Fruit fly (Drosophila melanogaster): ENCODE measurements around the gene CG13689.

The CG13689 gene

dm6 chr2L:608143-608542 is 5.5 kb downstream of the CG13689 start:
- TF ChIP-seq EcR (GFP tag; optimal IDR thresholded peaks at IDR 0.05) (no peak), Snoo (tag; optimal IDR thresholded peaks at IDR 0.05) (no peak), CG12605 (GFP tag; IDR thresholded peaks at IDR 0.05) (peak; percentile 59), CG8159 (tag; optimal IDR thresholded peaks at IDR 0.05) (peak; percentile 72), CG8301 (tag; optimal IDR thresholded peaks at IDR 0.05) (peak; percentile 80), rn (GFP tag; IDR thresholded peaks at IDR 0.05) (no peak), fd96Ca (GFP tag; IDR thresholded peaks at IDR 0.05) (peak; percentile 79), CG32121 (GFP tag; IDR thresholded peaks at IDR 0.05) (peak; percentile 52; the same call in 1 of the 2 replicates), CG17806 (tag; optimal IDR thresholded peaks at IDR 0.05) (peak; percentile 75), Pif1A (GFP tag; optimal IDR thresholded peaks at IDR 0.05) (peak; percentile 69), CG34367 (tag; optimal IDR thresholded peaks at IDR 0.05) (peak; percentile 79), gl (tag; optimal IDR thresholded peaks at IDR 0.05) (peak; percentile 32), Pif1B (GFP tag; optimal IDR thresholded peaks at IDR 0.05) (peak; percentile 60), D1 (tag; optimal IDR thresholded peaks at IDR 0.05) (no peak), CG14655 (GFP tag; optimal IDR thresholded peaks at IDR 0.05) (peak; percentile 84), CG13204 (GFP tag; optimal IDR thresholded peaks at IDR 0.05) (peak; percentile 59), CG9948 (tag; optimal IDR thresholded peaks at IDR 0.05) (peak; percentile 74), CG4496 (GFP tag; IDR thresholded peaks at IDR 0.05) (peak; percentile 82), CG15710 (tag; optimal IDR thresholded peaks at IDR 0.05) (peak; percentile 81), Ets98B (GFP tag; IDR thresholded peaks at IDR 0.05) (peak; percentile 71), CG10348 (GFP tag; IDR thresholded peaks at IDR 0.05) (no peak)

- TF ChIP-seq Pif1B (GFP tag; optimal IDR thresholded peaks at IDR 0.05) (peak; percentile 70), CG17806 (tag; optimal IDR thresholded peaks at IDR 0.05) (peak; percentile 75), CG13204 (GFP tag; optimal IDR thresholded peaks at IDR 0.05) (no peak), CG9948 (tag; optimal IDR thresholded peaks at IDR 0.05) (peak; percentile 76), Ets98B (GFP tag; IDR thresholded peaks at IDR 0.05) (peak; percentile 31; the same call in 1 of the 2 replicates), CG34367 (tag; optimal IDR thresholded peaks at IDR 0.05) (peak; percentile 72), gl (tag; optimal IDR thresholded peaks at IDR 0.05) (peak; percentile 33), Pif1A (GFP tag; optimal IDR thresholded peaks at IDR 0.05) (peak; percentile 68), CG15710 (tag; optimal IDR thresholded peaks at IDR 0.05) (peak; percentile 68), rn (GFP tag; IDR thresholded peaks at IDR 0.05) (no peak), Snoo (tag; optimal IDR thresholded peaks at IDR 0.05) (no peak), CG8159 (tag; optimal IDR thresholded peaks at IDR 0.05) (peak; percentile 76), CG8301 (tag; optimal IDR thresholded peaks at IDR 0.05) (peak; percentile 63), CG12605 (GFP tag; IDR thresholded peaks at IDR 0.05) (peak; percentile 19; the same call in 1 of the 2 replicates), CG10348 (GFP tag; IDR thresholded peaks at IDR 0.05) (no peak), CG14655 (GFP tag; optimal IDR thresholded peaks at IDR 0.05) (peak; percentile 70), fd96Ca (GFP tag; IDR thresholded peaks at IDR 0.05) (peak; percentile 61), D1 (tag; optimal IDR thresholded peaks at IDR 0.05) (no peak), EcR (GFP tag; optimal IDR thresholded peaks at IDR 0.05) (no peak), CG4496 (GFP tag; IDR thresholded peaks at IDR 0.05) (peak; percentile 60; the same call in 1 of the 3 replicates), CG32121 (GFP tag; IDR thresholded peaks at IDR 0.05) (no peak)
These were observed 6.9 kb downstream of the CG13689 start for dm6 chr2L:609497-609896.

DNA sequence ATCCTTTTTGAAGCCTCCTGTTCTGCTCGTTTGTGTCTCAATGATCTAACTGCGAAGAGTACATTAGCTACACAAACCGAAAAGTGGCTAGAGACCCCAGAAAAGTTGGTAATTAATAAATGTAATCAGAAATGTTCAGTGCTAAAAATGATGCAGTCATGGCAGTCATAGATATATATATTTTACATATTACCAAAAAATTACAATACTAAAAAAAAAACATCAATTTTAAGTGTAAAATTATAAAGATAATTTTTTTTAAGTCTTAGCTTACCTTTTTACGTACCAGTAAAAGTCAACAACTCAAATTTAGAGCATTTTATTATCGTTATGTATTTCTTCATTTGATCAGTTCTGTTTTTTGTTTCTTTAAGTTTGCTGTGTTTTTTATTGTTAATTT is 10.2 kb downstream of the CG13689 start:
- TF ChIP-seq D1 (tag; optimal IDR thresholded peaks at IDR 0.05) (no peak), CG14655 (GFP tag; optimal IDR thresholded peaks at IDR 0.05) (peak; percentile 5), fd96Ca (GFP tag; IDR thresholded peaks at IDR 0.05) (no peak), CG9948 (tag; optimal IDR thresholded peaks at IDR 0.05) (peak; percentile 47), CG4496 (GFP tag; IDR thresholded peaks at IDR 0.05) (no peak), Ets98B (GFP tag; IDR thresholded peaks at IDR 0.05) (no peak), CG34367 (tag; optimal IDR thresholded peaks at IDR 0.05) (peak; percentile 43), CG10348 (GFP tag; IDR thresholded peaks at IDR 0.05) (no peak), CG12605 (GFP tag; IDR thresholded peaks at IDR 0.05) (no peak), EcR (GFP tag; optimal IDR thresholded peaks at IDR 0.05) (no peak), CG17806 (tag; optimal IDR thresholded peaks at IDR 0.05) (peak; percentile 32), rn (GFP tag; IDR thresholded peaks at IDR 0.05) (no peak), CG32121 (GFP tag; IDR thresholded peaks at IDR 0.05) (no peak), Snoo (tag; optimal IDR thresholded peaks at IDR 0.05) (no peak), CG8301 (tag; optimal IDR thresholded peaks at IDR 0.05) (no peak), CG8159 (tag; optimal IDR thresholded peaks at IDR 0.05) (peak; percentile 62), gl (tag; optimal IDR thresholded peaks at IDR 0.05) (no peak), CG15710 (tag; optimal IDR thresholded peaks at IDR 0.05) (peak; percentile 80), Pif1A (GFP tag; optimal IDR thresholded peaks at IDR 0.05) (no peak), Pif1B (GFP tag; optimal IDR thresholded peaks at IDR 0.05) (peak; percentile 28), CG13204 (GFP tag; optimal IDR thresholded peaks at IDR 0.05) (no peak)

DNA sequence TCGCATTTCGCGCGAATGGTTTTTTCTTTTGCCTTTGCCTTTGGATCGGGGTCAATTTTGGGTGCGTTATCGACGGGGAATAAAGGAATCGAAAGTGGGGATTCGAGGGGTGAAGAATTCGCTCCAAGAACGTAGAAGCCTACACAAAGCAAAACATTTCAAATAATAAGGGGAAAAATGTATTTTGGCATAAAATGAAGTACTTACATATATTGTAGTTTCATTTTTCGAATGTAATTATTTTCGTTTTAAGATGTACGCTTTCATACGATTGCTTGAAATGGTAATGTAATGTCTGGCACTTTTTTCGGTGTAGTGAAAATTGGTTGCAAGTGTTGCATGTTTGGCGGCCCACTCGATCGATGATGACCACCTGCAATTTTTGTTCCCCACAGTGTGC is 12.4 kb downstream of the CG13689 start:
- TF ChIP-seq CG9948 (tag; optimal IDR thresholded peaks at IDR 0.05) (no peak), Pif1A (GFP tag; optimal IDR thresholded peaks at IDR 0.05) (no peak), CG13204 (GFP tag; optimal IDR thresholded peaks at IDR 0.05) (no peak), CG32121 (GFP tag; IDR thresholded peaks at IDR 0.05) (no peak), gl (tag; optimal IDR thresholded peaks at IDR 0.05) (no peak), CG34367 (tag; optimal IDR thresholded peaks at IDR 0.05) (no peak), CG15710 (tag; optimal IDR thresholded peaks at IDR 0.05) (no peak), rn (GFP tag; IDR thresholded peaks at IDR 0.05) (no peak), CG8301 (tag; optimal IDR thresholded peaks at IDR 0.05) (no peak), CG8159 (tag; optimal IDR thresholded peaks at IDR 0.05) (no peak), CG17806 (tag; optimal IDR thresholded peaks at IDR 0.05) (no peak), CG14655 (GFP tag; optimal IDR thresholded peaks at IDR 0.05) (no peak), CG10348 (GFP tag; IDR thresholded peaks at IDR 0.05) (no peak), Pif1B (GFP tag; optimal IDR thresholded peaks at IDR 0.05) (no peak), D1 (tag; optimal IDR thresholded peaks at IDR 0.05) (no peak)

DNA sequence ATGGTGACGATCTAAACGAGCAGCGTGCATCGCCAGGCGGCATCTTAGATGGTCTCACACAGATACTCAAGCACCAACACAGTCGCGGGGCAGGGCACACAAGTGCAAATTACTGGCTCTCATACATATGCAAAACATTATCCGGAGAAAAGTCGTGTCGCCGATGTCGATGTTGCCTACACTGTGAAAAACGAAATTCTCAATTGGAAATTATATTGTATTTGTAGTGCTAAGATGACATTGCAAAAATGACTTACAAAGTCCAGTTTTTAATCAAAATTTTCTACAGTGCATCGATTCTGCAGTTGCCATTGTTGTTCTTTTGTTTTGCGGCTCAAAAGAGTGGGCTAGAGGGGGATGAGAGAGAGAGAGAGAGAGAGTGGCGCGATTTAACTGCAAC is 17.1 kb downstream of the CG13689 start:
- TF ChIP-seq CG14655 (GFP tag; optimal IDR thresholded peaks at IDR 0.05), result peak; percentile 32
- no peak for TF ChIP-seq Snoo (tag; optimal IDR thresholded peaks at IDR 0.05)
- TF ChIP-seq CG8159 (tag; optimal IDR thresholded peaks at IDR 0.05), result no peak
- TF ChIP-seq CG4496 (GFP tag; IDR thresholded peaks at IDR 0.05), result peak; percentile 31; the same call in 1 of the 3 replicates
- 0 out of 2 replicates have a peak, but pooled peaks have one; percentile 6 for TF ChIP-seq Ets98B (GFP tag; IDR thresholded peaks at IDR 0.05)
